Worm (Caenorhabditis elegans) whole organism, early embryonic: ENCODE results near the gene srh-216.

Experiments
- F13C5.2 ChIP-seq: sonication (generic microtip); optimal IDR thresholded peaks from 2 replicates; lab custom pipeline; 2017; ENCODE audit warnings: mild to moderate bottlenecking, missing genetic modification characterization, inconsistent platforms, missing compliant biosample characterization
- ama-1 ChIP-seq: fragments of 150-350 bp; optimal IDR thresholded peaks from 2 replicates; lab custom pipeline; 2014
- ceh-36 ChIP-seq: sonication (generic microtip); optimal IDR thresholded peaks from 2 replicates; lab custom pipeline; 2016; ENCODE audit warnings: missing genetic modification characterization, inconsistent platforms, missing compliant biosample characterization
- tbx-11 ChIP-seq: fragments of 200-800 bp; sonication (Bioruptor generic); IDR thresholded peaks from 2 replicates; pipeline ENCODE4 v1.3.6; 2022; ENCODE audit warnings: missing genetic modification characterization, missing compliant biosample characterization

ce11 chrV:16784806-16785205 lies 42.6 kb downstream of the srh-216 start:
- TF ChIP-seq ama-1, result no peak
- TF ChIP-seq F13C5.2 (tag; lab: Kevin White, UChicago), result no peak
- TF ChIP-seq tbx-11 (GFP tag; lab: Robert Waterston, UW), result no peak
- no peak for TF ChIP-seq ceh-36
